Fruit fly (Drosophila melanogaster) whole organism, embryonic: ENCODE measurements around the gene Usp1.

Experiments used
- BEAF-32 ChIP-seq: fragments of 200-800 bp; sonication (Bioruptor generic); optimal IDR thresholded peaks from 3 replicates; lab custom pipeline; 2017; ENCODE audit warnings: missing biosample characterization, missing genetic modification characterization, mild to moderate bottlenecking, moderate library complexity, missing genetic modification reagents
- CG11093 ChIP-seq: fragments of 200-800 bp; sonication (Bioruptor generic); IDR thresholded peaks from 3 replicates; pipeline ENCODE4 v1.3.6; 2022; ENCODE audit warnings: missing biosample characterization, missing genetic modification characterization
- CG11504 ChIP-seq: fragments of 200-800 bp; sonication (Bioruptor generic); optimal IDR thresholded peaks from 3 replicates; lab custom pipeline; 2019; ENCODE audit warnings: missing biosample characterization, mild to moderate bottlenecking, missing genetic modification characterization, moderate library complexity
- CG12769 ChIP-seq: fragments of 200-800 bp; sonication (Bioruptor generic); optimal IDR thresholded peaks from 2 replicates; lab custom pipeline; 2019; ENCODE audit warnings: missing biosample characterization, mild to moderate bottlenecking, missing genetic modification characterization, moderate library complexity
- CG14441 ChIP-seq: fragments of 200-800 bp; sonication (Bioruptor generic); IDR thresholded peaks from 2 replicates; pipeline ENCODE4 v1.3.6; 2022; ENCODE audit warnings: missing biosample characterization, missing genetic modification characterization
- CG1529 ChIP-seq: fragments of 200-800 bp; sonication (Bioruptor generic); optimal IDR thresholded peaks from 3 replicates; lab custom pipeline; 2018; ENCODE audit warnings: missing biosample characterization, missing genetic modification characterization
- CG15514 ChIP-seq: fragments of 200-800 bp; sonication (Bioruptor generic); optimal IDR thresholded peaks from 3 replicates; lab custom pipeline; 2017; ENCODE audit warnings: missing biosample characterization, missing genetic modification characterization, mild to moderate bottlenecking, moderate library complexity, missing genetic modification reagents
- CG1647 ChIP-seq: fragments of 200-800 bp; sonication (Bioruptor generic); optimal IDR thresholded peaks from 3 replicates; lab custom pipeline; 2016; ENCODE audit warnings: missing biosample characterization, missing genetic modification characterization
- CG16779 ChIP-seq: fragments of 200-800 bp; sonication (Bioruptor generic); IDR thresholded peaks from 2 replicates; pipeline ENCODE4 v1.3.6; 2022; ENCODE audit warnings: missing biosample characterization, missing genetic modification characterization
- CG17361 ChIP-seq: fragments of 200-800 bp; sonication (Bioruptor generic); IDR thresholded peaks from 3 replicates; pipeline ENCODE4 v1.3.6; 2022; ENCODE audit warnings: missing biosample characterization, missing genetic modification characterization
- CG18599 ChIP-seq: fragments of 200-800 bp; sonication (Bioruptor generic); optimal IDR thresholded peaks from 3 replicates; lab custom pipeline; 2017; ENCODE audit warnings: missing biosample characterization, missing genetic modification characterization, mild to moderate bottlenecking, moderate library complexity, missing genetic modification reagents
- CG18619 ChIP-seq: fragments of 200-800 bp; sonication (Bioruptor generic); optimal IDR thresholded peaks from 3 replicates; lab custom pipeline; 2017; ENCODE audit warnings: missing biosample characterization, mild to moderate bottlenecking, missing genetic modification characterization
- CG33557 ChIP-seq: fragments of 200-800 bp; sonication (Bioruptor generic); optimal IDR thresholded peaks from 2 replicates; lab custom pipeline; 2019; ENCODE audit warnings: missing biosample characterization, mild to moderate bottlenecking, missing genetic modification characterization, moderate library complexity
- CG34376 ChIP-seq: fragments of 200-800 bp; sonication (Bioruptor generic); optimal IDR thresholded peaks from 2 replicates; lab custom pipeline; 2018; ENCODE audit warnings: missing biosample characterization, mild to moderate bottlenecking, missing genetic modification characterization
- CG3847 ChIP-seq: fragments of 200-800 bp; sonication (Bioruptor generic); IDR thresholded peaks from 2 replicates; pipeline ENCODE4 v1.3.6; 2022; ENCODE audit warnings: missing biosample characterization, missing genetic modification characterization
- CG7556 ChIP-seq: fragments of 200-800 bp; sonication (Bioruptor generic); optimal IDR thresholded peaks from 2 replicates; lab custom pipeline; 2017; ENCODE audit warnings: missing biosample characterization, mild to moderate bottlenecking, missing genetic modification characterization
- CG7786 ChIP-seq: fragments of 200-800 bp; sonication (Bioruptor generic); optimal IDR thresholded peaks from 2 replicates; lab custom pipeline; 2016; ENCODE audit warnings: missing biosample characterization, missing genetic modification characterization
- CG8290 ChIP-seq, 3 experiments: fragments of 200-800 bp; sonication (Bioruptor generic); optimal IDR thresholded peaks; 2 replicates each; lab custom pipeline; 2016 to 2019; ENCODE audit warnings: missing biosample characterization in 3 of 3, missing genetic modification characterization in 3 of 3, mild to moderate bottlenecking in 2 of 3, moderate library complexity in 1 of 3
- CG8944 ChIP-seq: fragments of 200-800 bp; sonication (Bioruptor generic); optimal IDR thresholded peaks from 3 replicates; lab custom pipeline; 2016; ENCODE audit warnings: missing biosample characterization, missing genetic modification characterization
- Deaf1 ChIP-seq: fragments of 200-800 bp; optimal IDR thresholded peaks from 3 replicates; lab custom pipeline; 2019; ENCODE audit warnings: missing biosample characterization, mild to moderate bottlenecking, missing genetic modification characterization, moderate library complexity
- Dll ChIP-seq: fragments of 200-800 bp; sonication (Bioruptor generic); IDR thresholded peaks from 4 replicates; pipeline ENCODE4 v1.3.6; 2022; ENCODE audit warnings: missing biosample characterization, missing genetic modification characterization; ENCODE audit not compliant: partially characterized antibody
- Drgx ChIP-seq: fragments of 200-800 bp; sonication (Bioruptor generic); IDR thresholded peaks from 2 replicates; pipeline ENCODE4 v1.3.6; 2022; ENCODE audit warnings: missing biosample characterization, missing genetic modification characterization
- Eip74EF ChIP-seq, 2 experiments: fragments of 200-800 bp in 1 of 2; fragments of >200 bp in 1 of 2; sonication (Bioruptor generic) in 1 of 2; optimal IDR thresholded peaks; 2 replicates each; lab custom pipeline; 2017 to 2019; ENCODE audit warnings: missing biosample characterization in 2 of 2, missing genetic modification characterization in 2 of 2, mild to moderate bottlenecking in 1 of 2, moderate library complexity in 1 of 2
- Hmr ChIP-seq: fragments of 200-800 bp; sonication (Bioruptor generic); optimal IDR thresholded peaks from 3 replicates; lab custom pipeline; 2017; ENCODE audit warnings: mild to moderate bottlenecking, missing biosample characterization, missing genetic modification reagents, missing genetic modification characterization
- Med ChIP-seq: fragments of 200-800 bp; sonication (Bioruptor generic); peaks from one replicate; lab custom pipeline; 2016; ENCODE audit warnings: missing biosample characterization, missing genetic modification characterization, mild to moderate bottlenecking, inconsistent platforms, moderate library complexity
- Ravus ChIP-seq: fragments of 200-800 bp; sonication (Bioruptor generic); IDR thresholded peaks from 2 replicates; pipeline ENCODE4 v1.3.6; 2022; ENCODE audit warnings: missing biosample characterization, missing genetic modification characterization
- Sin3A ChIP-seq: fragments of >200 bp; optimal IDR thresholded peaks from 2 replicates; lab custom pipeline; 2018
- Sox100B ChIP-seq: fragments of 200-800 bp; sonication (Bioruptor generic); optimal IDR thresholded peaks from 3 replicates; lab custom pipeline; 2018; ENCODE audit warnings: missing biosample characterization, mild to moderate bottlenecking, missing genetic modification characterization
- Sry-β ChIP-seq: fragments of 200-800 bp; sonication (Bioruptor generic); optimal IDR thresholded peaks from 2 replicates; lab custom pipeline; 2018; ENCODE audit warnings: missing biosample characterization, mild to moderate bottlenecking, missing genetic modification characterization, moderate library complexity
- Ssrp ChIP-seq: fragments of 200-800 bp; sonication (Bioruptor generic); optimal IDR thresholded peaks from 2 replicates; lab custom pipeline; 2018; ENCODE audit warnings: missing biosample characterization, mild to moderate bottlenecking, missing genetic modification characterization, moderate library complexity
- Usf ChIP-seq: fragments of 200-800 bp; sonication (Bioruptor generic); optimal IDR thresholded peaks from 2 replicates; lab custom pipeline; 2017; ENCODE audit warnings: missing genotype, missing biosample characterization, missing genetic modification characterization
- al ChIP-seq: fragments of 200-800 bp; sonication (Bioruptor generic); IDR thresholded peaks from 2 replicates; pipeline ENCODE4 v1.3.6; 2022; ENCODE audit warnings: missing biosample characterization, missing genetic modification characterization
- bbx ChIP-seq: fragments of 200-800 bp; sonication (Bioruptor generic); IDR thresholded peaks from 2 replicates; pipeline ENCODE4 v1.3.6; 2022; ENCODE audit warnings: missing biosample characterization, missing genetic modification characterization; ENCODE audit not compliant: partially characterized antibody
- chif ChIP-seq, 2 experiments: fragments of 200-800 bp; sonication (Bioruptor generic); optimal IDR thresholded peaks; 3 replicates each; lab custom pipeline; 2016; ENCODE audit warnings: missing biosample characterization in 2 of 2, missing genetic modification characterization in 2 of 2
- chinmo ChIP-seq: fragments of 200-800 bp; sonication (Bioruptor generic); IDR thresholded peaks from 4 replicates; pipeline ENCODE4 v1.3.6; 2022; ENCODE audit warnings: missing biosample characterization, missing genetic modification characterization; ENCODE audit not compliant: partially characterized antibody
- crol ChIP-seq: fragments of 200-800 bp; sonication (Bioruptor generic); IDR thresholded peaks from 2 replicates; pipeline ENCODE4 v1.3.6; 2022; ENCODE audit warnings: missing biosample characterization, missing genetic modification characterization
- emc ChIP-seq: fragments of 200-800 bp; sonication (Bioruptor generic); optimal IDR thresholded peaks from 2 replicates; lab custom pipeline; 2016; ENCODE audit warnings: missing biosample characterization, missing genetic modification characterization
- fu2 ChIP-seq: fragments of 200-800 bp; sonication (Bioruptor generic); optimal IDR thresholded peaks from 2 replicates; lab custom pipeline; 2016; ENCODE audit warnings: missing biosample characterization, missing genetic modification characterization
- lmd ChIP-seq: fragments of 200-800 bp; sonication (Bioruptor generic); IDR thresholded peaks from 2 replicates; pipeline ENCODE4 v1.3.6; 2022; ENCODE audit warnings: missing biosample characterization, missing genetic modification characterization
- nmo ChIP-seq: fragments of 200-800 bp; sonication (Bioruptor generic); optimal IDR thresholded peaks from 2 replicates; lab custom pipeline; 2018; ENCODE audit warnings: missing biosample characterization, mild to moderate bottlenecking, missing genetic modification characterization, moderate library complexity
- rib ChIP-seq: fragments of 200-800 bp; sonication (Bioruptor generic); IDR thresholded peaks from 2 replicates; pipeline ENCODE4 v1.3.6; 2022; ENCODE audit warnings: missing biosample characterization, missing genetic modification characterization
- row ChIP-seq: fragments of 200-800 bp; sonication (Bioruptor generic); IDR thresholded peaks from 3 replicates; pipeline ENCODE4 v1.3.6; 2022; ENCODE audit warnings: missing biosample characterization, missing genetic modification characterization
- sens ChIP-seq: fragments of 200-800 bp; sonication (Bioruptor generic); peaks from one replicate; lab custom pipeline; 2016; ENCODE audit warnings: missing biosample characterization, missing genetic modification characterization
- sens-2 ChIP-seq: fragments of 200-800 bp; sonication (Bioruptor generic); IDR thresholded peaks from 2 replicates; pipeline ENCODE4 v1.3.6; 2022; ENCODE audit warnings: missing biosample characterization, missing genetic modification characterization
- sob ChIP-seq: fragments of 200-800 bp; sonication (Bioruptor generic); IDR thresholded peaks from 2 replicates; pipeline ENCODE4 v1.3.6; 2022; ENCODE audit warnings: missing biosample characterization, missing genetic modification characterization
- trem ChIP-seq: fragments of 200-800 bp; optimal IDR thresholded peaks from 3 replicates; lab custom pipeline; 2019; ENCODE audit warnings: missing biosample characterization, mild to moderate bottlenecking, missing genetic modification characterization, moderate library complexity
- ttk ChIP-seq: fragments of 200-800 bp; sonication (Bioruptor generic); IDR thresholded peaks from 2 replicates; pipeline ENCODE4 v2.1.2; 2022; ENCODE audit warnings: missing biosample characterization, missing genetic modification characterization
- z ChIP-seq: fragments of 200-800 bp; sonication (Bioruptor generic); IDR thresholded peaks from 3 replicates; pipeline ENCODE4 v1.3.6; 2022; ENCODE audit warnings: missing biosample characterization, missing genetic modification characterization
- zfh1 ChIP-seq: fragments of 200-800 bp; sonication (Bioruptor generic); IDR thresholded peaks from 3 replicates; pipeline ENCODE4 v1.3.6; 2022; ENCODE audit warnings: missing biosample characterization, missing genetic modification characterization

Usp1 gene

dm6 chr3R:29194957-29195356 lies 34.0 kb upstream of the Usp1 start, which contains the start of gene jus (continued):
- no peak for TF ChIP-seq CG1529
- no peak for TF ChIP-seq emc (GFP tag; lab: Kevin White, UChicago)
- peak; percentile 89 for TF ChIP-seq crol (GFP tag; lab: Robert Waterston, UW)
- no peak for TF ChIP-seq Dll (GFP tag; lab: Robert Waterston, UW)
- TF ChIP-seq BEAF-32 (GFP tag; lab: Kevin White, UChicago): no peak
- peak; percentile 35 for TF ChIP-seq Hmr (GFP tag; lab: Kevin White, UChicago)
- TF ChIP-seq Deaf1: peak; percentile 73
- 0 out of 4 replicates have a peak, but pooled peaks have one; percentile 44 for TF ChIP-seq chinmo (GFP tag; lab: Robert Waterston, UW)
- no peak for TF ChIP-seq ttk
- TF ChIP-seq CG16779 (GFP tag; lab: Robert Waterston, UW): 0 out of 2 replicates have a peak, but pooled peaks have one; percentile 45
- TF ChIP-seq CG34376 (GFP tag; lab: Kevin White, UChicago): no peak
- peak; percentile 33 for TF ChIP-seq CG7556 (GFP tag; lab: Kevin White, UChicago)
- TF ChIP-seq CG18619 (GFP tag; lab: Kevin White, UChicago): peak; percentile 9
- no peak for TF ChIP-seq Usf
- TF ChIP-seq CG15514 (GFP tag; lab: Kevin White, UChicago): peak; percentile 15
- TF ChIP-seq CG18599 (GFP tag; lab: Kevin White, UChicago): peak; percentile 18
- no peak for TF ChIP-seq CG12769 (tag; lab: Kevin White, UChicago)

dm6 chr3R:29196967-29197611 lies 31.9 kb upstream of the Usp1 start, which contains the start of gene CG14515:
CG14515 (plus strand) TSS chr3R:29197556.
- no peak for TF ChIP-seq sob (GFP tag; lab: Robert Waterston, UW)
- TF ChIP-seq Sry-β (GFP tag; lab: Kevin White, UChicago): no peak
- TF ChIP-seq zfh1 (GFP tag; lab: Robert Waterston, UW): no peak
- no peak for TF ChIP-seq bbx
- peak; percentile 59 for TF ChIP-seq nmo
- no peak for TF ChIP-seq Drgx
- TF ChIP-seq lmd: peak; percentile 13; the same call in 1 of the 2 replicates
- TF ChIP-seq CG8290 (GFP tag; optimal IDR thresholded peaks at IDR 0.05; lab: Kevin White, UChicago): no peak
- no peak for TF ChIP-seq CG8290 (tag; optimal IDR thresholded peaks at IDR 0.05; lab: Kevin White, UChicago)
- 0 out of 2 replicates have a peak, but pooled peaks have one; percentile 4 for TF ChIP-seq CG14441 (GFP tag; lab: Robert Waterston, UW)
- peak; percentile 76 for TF ChIP-seq sens
- TF ChIP-seq sens-2 (GFP tag; lab: Robert Waterston, UW): no peak
- TF ChIP-seq Med: peak; percentile 40
- TF ChIP-seq chif (GFP tag; optimal IDR thresholded peaks at IDR 0.05; lab: Kevin White, UChicago): no peak
- no peak for TF ChIP-seq Sin3A (lab: Kevin White, UChicago)
- no peak for TF ChIP-seq CG7786 (GFP tag; lab: Kevin White, UChicago)
- no peak for TF ChIP-seq CG11093 (GFP tag; lab: Robert Waterston, UW)
- TF ChIP-seq CG8944 (GFP tag; lab: Kevin White, UChicago): no peak
- no peak for TF ChIP-seq CG33557 (GFP tag; lab: Kevin White, UChicago)
- TF ChIP-seq CG11504 (tag; lab: Kevin White, UChicago): peak; percentile 56
- TF ChIP-seq al (GFP tag; lab: Robert Waterston, UW): no peak
- TF ChIP-seq fu2 (GFP tag; lab: Kevin White, UChicago): no peak
- no peak for TF ChIP-seq trem (tag; lab: Kevin White, UChicago)
- TF ChIP-seq Ravus (GFP tag; lab: Robert Waterston, UW): no peak
- 0 out of 3 replicates have a peak, but pooled peaks have one; percentile 39 for TF ChIP-seq row (GFP tag; lab: Robert Waterston, UW)
- TF ChIP-seq Ssrp (tag; lab: Kevin White, UChicago): no peak
- no peak for TF ChIP-seq CG1647 (GFP tag; lab: Kevin White, UChicago)
- TF ChIP-seq CG3847: no peak
- TF ChIP-seq z (GFP tag; lab: Robert Waterston, UW): no peak
- TF ChIP-seq Sox100B: peak; percentile 47
- peak; percentile 44; the same call in 2 of the 3 replicates for TF ChIP-seq CG17361
- TF ChIP-seq Eip74EF (GFP tag; optimal IDR thresholded peaks at IDR 0.05; lab: Kevin White, UChicago): peak in 1 of 2 experiments; percentile 26
- TF ChIP-seq rib (GFP tag; lab: Robert Waterston, UW): no peak
